ENCODE assay signal across 4 worm cellular contexts in genomic region chrX:6371192-6372116, ce11.
A peak's percentile ranks its signal among the peaks of the same experiment; 100 is the strongest.
TF ChIP-seq lines count a peak whose summit lies in the region.

No protein-coding gene starts in this region.

TF ChIP-seq in whole organism, L2 larva, 48 proteins besides CTCF, POLR2A, EP300 and RAD21 (continues in another document):
- TF ChIP-seq nhr-23 (tag; optimal IDR thresholded peaks at IDR 0.05; lab: Kevin White, UChicago) (no peak), nhr-12 (tag; optimal IDR thresholded peaks at IDR 0.05; lab: Kevin White, UChicago) (no peak), R02D3.7 (tag; optimal IDR thresholded peaks at IDR 0.05; lab: Kevin White, UChicago) (no peak), peb-1 (tag; optimal IDR thresholded peaks at IDR 0.05; lab: Kevin White, UChicago) (no peak), nhr-77 (tag; optimal IDR thresholded peaks at IDR 0.05; lab: Kevin White, UChicago) (no peak), gmeb-1 (tag; optimal IDR thresholded peaks at IDR 0.05; lab: Kevin White, UChicago) (peak; percentile 33), nhr-129 (tag; optimal IDR thresholded peaks at IDR 0.05; lab: Kevin White, UChicago) (peak; percentile 67), nhr-237 (tag; optimal IDR thresholded peaks at IDR 0.05; lab: Kevin White, UChicago) (no peak), elt-1 (tag; optimal IDR thresholded peaks at IDR 0.05; lab: Kevin White, UChicago) (no peak), blmp-1 (tag; optimal IDR thresholded peaks at IDR 0.05; lab: Kevin White, UChicago; ENCODE audit: insufficient read depth) (no peak), ztf-4 (tag; optimal IDR thresholded peaks at IDR 0.05; lab: Kevin White, UChicago) (peak; percentile 12), ZK546.5 (tag; optimal IDR thresholded peaks at IDR 0.05; lab: Kevin White, UChicago) (no peak), crh-2 (tag; optimal IDR thresholded peaks at IDR 0.05; lab: Kevin White, UChicago) (peak; percentile 49), fos-1 (tag; optimal IDR thresholded peaks at IDR 0.05; lab: Kevin White, UChicago) (peak; percentile 25), egl-27 (tag; optimal IDR thresholded peaks at IDR 0.05; lab: Kevin White, UChicago) (peak; percentile 18), zag-1 (tag; optimal IDR thresholded peaks at IDR 0.05; lab: Kevin White, UChicago) (no peak), nhr-6 (tag; optimal IDR thresholded peaks at IDR 0.05; lab: Kevin White, UChicago) (no peak), ceh-16 (tag; optimal IDR thresholded peaks at IDR 0.05; lab: Kevin White, UChicago) (no peak), skn-1 (tag; optimal IDR thresholded peaks at IDR 0.05; lab: Kevin White, UChicago) (no peak), nhr-10 (tag; optimal IDR thresholded peaks at IDR 0.05; lab: Kevin White, UChicago) (no peak), elt-3 (tag; optimal IDR thresholded peaks at IDR 0.05; lab: Kevin White, UChicago) (no peak), lin-13 (GFP tag; optimal IDR thresholded peaks at IDR 0.05; lab: Kevin White, UChicago) (peak; percentile 72), nhr-11 (tag; optimal IDR thresholded peaks at IDR 0.05; lab: Kevin White, UChicago) (no peak), aly-2 (tag; optimal IDR thresholded peaks at IDR 0.05; lab: Kevin White, UChicago) (no peak)

TF ChIP-seq in whole organism, L4 larva, 104 proteins besides CTCF, POLR2A, EP300 and RAD21 (continues in another document):
- TF ChIP-seq nhr-41 (GFP tag; IDR thresholded peaks at IDR 0.05; lab: Robert Waterston, UW) = peak; percentile 56; the same call in 1 of the 2 replicates
- peak; percentile 83 for TF ChIP-seq snpc-1.2 (GFP tag; IDR thresholded peaks at IDR 0.05; lab: Robert Waterston, UW)
- TF ChIP-seq Y75B8A.6 (GFP tag; IDR thresholded peaks at IDR 0.05; lab: Robert Waterston, UW) = 0 out of 2 replicates have a peak, but pooled peaks have one; percentile 77
- no peak for TF ChIP-seq ama-1 (optimal IDR thresholded peaks at IDR 0.05; lab: Kevin White, UChicago)
- TF ChIP-seq lin-15B (tag; optimal IDR thresholded peaks at IDR 0.05; lab: Kevin White, UChicago) = no peak
- TF ChIP-seq gei-8 (GFP tag; optimal IDR thresholded peaks at IDR 0.05; lab: Kevin White, UChicago) = peak; percentile 66
- TF ChIP-seq ces-1 (GFP tag; optimal IDR thresholded peaks at IDR 0.05; lab: Kevin White, UChicago) = no peak
- TF ChIP-seq daf-8 (GFP tag; IDR thresholded peaks at IDR 0.05; lab: Robert Waterston, UW) = no peak
- no peak for TF ChIP-seq ceh-28 (tag; optimal IDR thresholded peaks at IDR 0.05; lab: Kevin White, UChicago)
- no peak for TF ChIP-seq F44E2.7 (GFP tag; IDR thresholded peaks at IDR 0.05; lab: Robert Waterston, UW)
- TF ChIP-seq nhr-77 (tag; optimal IDR thresholded peaks at IDR 0.05; lab: Kevin White, UChicago) = peak; percentile 26
- TF ChIP-seq nhr-102 (tag; optimal IDR thresholded peaks at IDR 0.05; lab: Kevin White, UChicago) = no peak
- peak; percentile 69 to 79 for TF ChIP-seq daf-16 (GFP tag; optimal IDR thresholded peaks at IDR 0.05; lab: Kevin White, UChicago)
- TF ChIP-seq daf-16 (tag; optimal IDR thresholded peaks at IDR 0.05; lab: Kevin White, UChicago) = peak; percentile 54
- TF ChIP-seq daf-19 (GFP tag; conservative IDR thresholded peaks at IDR 0.05; lab: Robert Waterston, UW) = peak; percentile 86
- TF ChIP-seq nhr-48 (tag; optimal IDR thresholded peaks at IDR 0.05; lab: Kevin White, UChicago) = peak; percentile 61
- no peak for TF ChIP-seq jun-1 (tag; optimal IDR thresholded peaks at IDR 0.05; lab: Kevin White, UChicago)
- TF ChIP-seq nhr-11 (tag; optimal IDR thresholded peaks at IDR 0.05; lab: Kevin White, UChicago) = no peak
- TF ChIP-seq Y5F2A.4 (GFP tag; optimal IDR thresholded peaks at IDR 0.05; lab: Kevin White, UChicago) = peak; percentile 40
- 0 out of 2 replicates have a peak, but pooled peaks have one; percentile 21 for TF ChIP-seq zip-11 (GFP tag; IDR thresholded peaks at IDR 0.05; lab: Robert Waterston, UW)
- peak; percentile 80; the same call in 1 of the 2 replicates for TF ChIP-seq tra-1 (GFP tag; IDR thresholded peaks at IDR 0.05; lab: Robert Waterston, UW)
- peak; percentile 91 for TF ChIP-seq Y105C5A.15 (GFP tag; IDR thresholded peaks at IDR 0.05; lab: Robert Waterston, UW)
- no peak for TF ChIP-seq mxl-2 (GFP tag; conservative IDR thresholded peaks at IDR 0.05; lab: Robert Waterston, UW)
- no peak for TF ChIP-seq egl-27 (tag; optimal IDR thresholded peaks at IDR 0.05; lab: Kevin White, UChicago)

TF ChIP-seq in whole organism, late embryonic, 69 proteins besides CTCF, POLR2A, EP300 and RAD21 (continues in another document):
- TF ChIP-seq ceh-19 (GFP tag; optimal IDR thresholded peaks at IDR 0.05; lab: Kevin White, UChicago) = peak; percentile 72
- peak; percentile 59 for TF ChIP-seq hlh-8 (tag; optimal IDR thresholded peaks at IDR 0.05; lab: Kevin White, UChicago)
- no peak for TF ChIP-seq tbx-7 (tag; optimal IDR thresholded peaks at IDR 0.05; lab: Kevin White, UChicago)
- peak; percentile 29 for TF ChIP-seq K02D7.2 (tag; optimal IDR thresholded peaks at IDR 0.05; lab: Kevin White, UChicago)
- peak; percentile 65 for TF ChIP-seq C38D4.7 (GFP tag; optimal IDR thresholded peaks at IDR 0.05; lab: Kevin White, UChicago)
- peak; percentile 47 for TF ChIP-seq madf-2 (tag; optimal IDR thresholded peaks at IDR 0.05; lab: Kevin White, UChicago)
- no peak for TF ChIP-seq hlh-30 (tag; optimal IDR thresholded peaks at IDR 0.05; lab: Kevin White, UChicago; ENCODE audit: insufficient read depth)
- TF ChIP-seq dmd-4 (tag; optimal IDR thresholded peaks at IDR 0.05; lab: Kevin White, UChicago; ENCODE audit: borderline replicate concordance) = peak; percentile 50
- TF ChIP-seq pha-4 (tag; optimal IDR thresholded peaks at IDR 0.05; lab: Kevin White, UChicago) = no peak
- no peak for TF ChIP-seq odd-2 (tag; optimal IDR thresholded peaks at IDR 0.05; lab: Kevin White, UChicago)
- no peak for TF ChIP-seq ets-4 (tag; optimal IDR thresholded peaks at IDR 0.05; lab: Kevin White, UChicago)
- TF ChIP-seq ceh-9 (tag; optimal IDR thresholded peaks at IDR 0.05; lab: Kevin White, UChicago) = peak; percentile 42
- peak; percentile 43 for TF ChIP-seq hlh-13 (GFP tag; optimal IDR thresholded peaks at IDR 0.05; lab: Kevin White, UChicago)
- peak; percentile 80 for TF ChIP-seq che-1 (tag; optimal IDR thresholded peaks at IDR 0.05; lab: Kevin White, UChicago)
- no peak for TF ChIP-seq nhr-11 (tag; optimal IDR thresholded peaks at IDR 0.05; lab: Kevin White, UChicago)
- no peak for TF ChIP-seq K09A11.1 (tag; optimal IDR thresholded peaks at IDR 0.05; lab: Kevin White, UChicago; ENCODE audit: insufficient read depth)
- peak; percentile 28 for TF ChIP-seq pqm-1 (tag; optimal IDR thresholded peaks at IDR 0.05; lab: Kevin White, UChicago)
- TF ChIP-seq ceh-45 (GFP tag; IDR thresholded peaks at IDR 0.05; lab: Robert Waterston, UW) = peak; percentile 64; the same call in 1 of the 2 replicates
- no peak for TF ChIP-seq unc-42 (tag; optimal IDR thresholded peaks at IDR 0.05; lab: Kevin White, UChicago)
- TF ChIP-seq pros-1 (tag; optimal IDR thresholded peaks at IDR 0.05; lab: Kevin White, UChicago) = no peak
- TF ChIP-seq zip-5 (tag; optimal IDR thresholded peaks at IDR 0.05; lab: Kevin White, UChicago) = peak; percentile 49
- peak; percentile 62 for TF ChIP-seq Y22D7AL.16 (tag; optimal IDR thresholded peaks at IDR 0.05; lab: Kevin White, UChicago)
- TF ChIP-seq ttx-3 (tag; optimal IDR thresholded peaks at IDR 0.05; lab: Kevin White, UChicago) = peak; percentile 80
- peak; percentile 45 for TF ChIP-seq nhr-232 (tag; optimal IDR thresholded peaks at IDR 0.05; lab: Kevin White, UChicago)
- no peak for TF ChIP-seq elt-4 (tag; optimal IDR thresholded peaks at IDR 0.05; lab: Kevin White, UChicago)

TF ChIP-seq in whole organism, mixed stage, embryonic, 35 proteins besides CTCF, POLR2A, EP300 and RAD21 (continues in another document):
- TF ChIP-seq hlh-1 (tag; optimal IDR thresholded peaks at IDR 0.05; lab: Kevin White, UChicago) (peak; percentile 46), nhr-28 (tag; optimal IDR thresholded peaks at IDR 0.05; lab: Kevin White, UChicago) (no peak), drap-1 (GFP tag; optimal IDR thresholded peaks at IDR 0.05; lab: Kevin White, UChicago) (peak; percentile 79), sem-2 (GFP tag; optimal IDR thresholded peaks at IDR 0.05; lab: Kevin White, UChicago) (peak; percentile 71), snpc-4 (tag; optimal IDR thresholded peaks at IDR 0.05; lab: Kevin White, UChicago) (no peak), unc-62 (GFP tag; optimal IDR thresholded peaks at IDR 0.05; lab: Kevin White, UChicago) (no peak), mls-2 (tag; optimal IDR thresholded peaks at IDR 0.05; lab: Kevin White, UChicago) (peak; percentile 77), lsy-2 (tag; optimal IDR thresholded peaks at IDR 0.05; lab: Kevin White, UChicago) (no peak), blmp-1 (tag; optimal IDR thresholded peaks at IDR 0.05; lab: Kevin White, UChicago) (no peak), M03D4.4 (tag; optimal IDR thresholded peaks at IDR 0.05; lab: Kevin White, UChicago) (peak; percentile 83), zip-8 (tag; optimal IDR thresholded peaks at IDR 0.05; lab: Kevin White, UChicago) (peak; percentile 76), ceh-39 (tag; optimal IDR thresholded peaks at IDR 0.05; lab: Kevin White, UChicago) (no peak), nhr-2 (tag; optimal IDR thresholded peaks at IDR 0.05; lab: Kevin White, UChicago) (peak; percentile 66), lin-13 (tag; optimal IDR thresholded peaks at IDR 0.05; lab: Kevin White, UChicago) (no peak), ztf-11 (tag; optimal IDR thresholded peaks at IDR 0.05; lab: Kevin White, UChicago) (no peak), mab-5 (tag; optimal IDR thresholded peaks at IDR 0.05; lab: Kevin White, UChicago) (peak; percentile 22), elt-1 (tag; optimal IDR thresholded peaks at IDR 0.05; lab: Kevin White, UChicago; ENCODE audit: borderline replicate concordance, insufficient read depth) (no peak), lin-32 (GFP tag; optimal IDR thresholded peaks at IDR 0.05; lab: Kevin White, UChicago) (peak; percentile 37), tbx-8 (GFP tag; optimal IDR thresholded peaks at IDR 0.05; lab: Kevin White, UChicago) (peak; percentile 79), pha-4 (tag; optimal IDR thresholded peaks at IDR 0.05; lab: Kevin White, UChicago) (no peak), sptf-1 (tag; optimal IDR thresholded peaks at IDR 0.05; lab: Kevin White, UChicago) (peak; percentile 88), elt-3 (tag; optimal IDR thresholded peaks at IDR 0.05; lab: Kevin White, UChicago) (no peak), nhr-12 (tag; optimal IDR thresholded peaks at IDR 0.05; lab: Kevin White, UChicago) (no peak), nhr-237 (tag; optimal IDR thresholded peaks at IDR 0.05; lab: Kevin White, UChicago) (peak; percentile 20), flh-1 (GFP tag; optimal IDR thresholded peaks at IDR 0.05; lab: Kevin White, UChicago) (peak; percentile 43), cnd-1 (tag; optimal IDR thresholded peaks at IDR 0.05; lab: Kevin White, UChicago) (peak; percentile 68), unc-120 (tag; optimal IDR thresholded peaks at IDR 0.05; lab: Kevin White, UChicago; ENCODE audit: poor library complexity, severe bottlenecking) (peak; percentile 59), ham-2 (GFP tag; optimal IDR thresholded peaks at IDR 0.05; lab: Kevin White, UChicago) (peak; percentile 47), ceh-43 (GFP tag; optimal IDR thresholded peaks at IDR 0.05; lab: Kevin White, UChicago) (peak; percentile 58), ces-1 (GFP tag; optimal IDR thresholded peaks at IDR 0.05; lab: Kevin White, UChicago) (no peak)
